Worm (Caenorhabditis elegans) whole organism, mixed stage, embryonic: ENCODE measurements around the gene C34H4.5.

Source experiments
- ces-1 ChIP-seq: fragments of 150-350 bp; optimal IDR thresholded peaks from 2 replicates; lab custom pipeline; 2014; ENCODE audit warnings: missing biosample characterization, missing genetic modification reagents, missing genetic modification characterization
- cnd-1 ChIP-seq: fragments of 200-800 bp; sonication (Bioruptor generic); optimal IDR thresholded peaks from 2 replicates; lab custom pipeline; 2018; ENCODE audit warnings: mild to moderate bottlenecking, missing genetic modification characterization, missing compliant biosample characterization
- drap-1 ChIP-seq: fragments of 200-800 bp; sonication (Bioruptor generic); optimal IDR thresholded peaks from 3 replicates; lab custom pipeline; 2018; ENCODE audit warnings: mild to moderate bottlenecking, missing genetic modification characterization, missing compliant biosample characterization
- elt-3 ChIP-seq: fragments of 150-350 bp; optimal IDR thresholded peaks from 2 replicates; lab custom pipeline; 2014; ENCODE audit warnings: missing biosample characterization, missing genetic modification characterization
- hlh-1 ChIP-seq: fragments of 150-350 bp; optimal IDR thresholded peaks from 2 replicates; lab custom pipeline; 2014; ENCODE audit warnings: missing biosample characterization, missing genetic modification reagents, missing genetic modification characterization
- lin-13 ChIP-seq: fragments of 150-350 bp; optimal IDR thresholded peaks from 2 replicates; lab custom pipeline; 2014; ENCODE audit warnings: missing biosample characterization, missing genetic modification characterization
- lsy-2 ChIP-seq: fragments of 150-350 bp; optimal IDR thresholded peaks from 2 replicates; lab custom pipeline; 2014; ENCODE audit warnings: missing biosample characterization, missing genetic modification characterization
- mep-1 ChIP-seq: fragments of 150-350 bp; optimal IDR thresholded peaks from 2 replicates; lab custom pipeline; 2017; ENCODE audit warnings: missing biosample characterization, missing genetic modification reagents, missing genetic modification characterization, inconsistent platforms
- nhr-12 ChIP-seq: fragments of 150-350 bp; optimal IDR thresholded peaks from 2 replicates; lab custom pipeline; 2014; ENCODE audit warnings: missing biosample characterization, missing genetic modification characterization
- nhr-237 ChIP-seq: fragments of 150-350 bp; optimal IDR thresholded peaks from 2 replicates; lab custom pipeline; 2014; ENCODE audit warnings: missing biosample characterization, missing genetic modification characterization
- nhr-76 ChIP-seq: sonication (generic microtip); optimal IDR thresholded peaks from 2 replicates; lab custom pipeline; 2017; ENCODE audit warnings: missing biosample characterization, missing genetic modification characterization
- snpc-4 ChIP-seq: fragments of 150-350 bp; optimal IDR thresholded peaks from 2 replicates; lab custom pipeline; 2014; ENCODE audit warnings: missing biosample characterization, missing genetic modification characterization
- unc-39 ChIP-seq: fragments of 150-350 bp; optimal IDR thresholded peaks from 2 replicates; lab custom pipeline; 2014; ENCODE audit warnings: missing biosample characterization, missing genetic modification characterization
- ztf-11 ChIP-seq: fragments of 150-350 bp; optimal IDR thresholded peaks from 2 replicates; lab custom pipeline; 2014; ENCODE audit warnings: missing biosample characterization, missing genetic modification characterization

ce11 chrIV:1547129-1547528, 2.9 kb downstream of the C34H4.5 start:
- TF ChIP-seq ces-1 (GFP tag; lab: Kevin White, UChicago) (no peak), nhr-237 (tag; lab: Kevin White, UChicago) (no peak), lsy-2 (tag; lab: Kevin White, UChicago) (no peak), ztf-11 (tag; lab: Kevin White, UChicago) (no peak), snpc-4 (tag; lab: Kevin White, UChicago) (no peak), nhr-12 (tag; lab: Kevin White, UChicago) (no peak), mep-1 (tag; lab: Kevin White, UChicago) (no peak), unc-39 (no peak), lin-13 (tag; lab: Kevin White, UChicago) (no peak), elt-3 (no peak), cnd-1 (tag; lab: Kevin White, UChicago) (no peak), hlh-1 (tag; lab: Kevin White, UChicago) (no peak), drap-1 (GFP tag; lab: Kevin White, UChicago) (no peak), nhr-76 (tag; lab: Kevin White, UChicago) (no peak)
